Worm (Caenorhabditis elegans): Measurements from ENCODE around the gene F56C3.10.

Gene F56C3.10

DNA sequence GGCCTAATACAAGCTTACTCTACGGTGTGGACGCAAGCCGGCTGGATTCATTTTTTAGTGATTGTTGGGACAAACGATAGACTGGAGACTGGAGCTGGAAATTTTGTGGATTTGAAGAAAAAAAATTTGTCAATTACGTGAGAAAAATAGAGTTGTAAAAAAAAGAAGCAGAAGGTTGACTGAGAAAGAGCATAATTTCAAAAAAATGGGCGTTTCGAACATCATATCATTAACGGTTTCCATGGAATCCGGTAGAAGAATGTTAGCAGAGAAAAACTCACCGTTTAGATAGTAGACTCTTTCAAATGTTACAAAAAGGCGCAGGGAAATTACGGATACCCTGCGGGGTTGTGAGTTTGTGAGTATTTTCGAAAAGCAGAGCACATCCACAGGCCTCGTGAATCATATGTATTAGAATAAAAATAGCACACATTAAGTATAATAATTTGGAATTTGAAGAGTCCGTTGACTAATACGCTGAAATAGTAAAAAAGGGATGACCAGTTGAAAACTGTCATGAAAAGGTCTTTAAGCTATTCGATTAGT lies 10.7 kb downstream of the F56C3.10 start, which contains the start of gene F56C3.7 (continued):
- TF ChIP-seq daf-16 (GFP tag; optimal IDR thresholded peaks at IDR 0.05) (no peak), daf-16 (tag; optimal IDR thresholded peaks at IDR 0.05) (no peak)

DNA sequence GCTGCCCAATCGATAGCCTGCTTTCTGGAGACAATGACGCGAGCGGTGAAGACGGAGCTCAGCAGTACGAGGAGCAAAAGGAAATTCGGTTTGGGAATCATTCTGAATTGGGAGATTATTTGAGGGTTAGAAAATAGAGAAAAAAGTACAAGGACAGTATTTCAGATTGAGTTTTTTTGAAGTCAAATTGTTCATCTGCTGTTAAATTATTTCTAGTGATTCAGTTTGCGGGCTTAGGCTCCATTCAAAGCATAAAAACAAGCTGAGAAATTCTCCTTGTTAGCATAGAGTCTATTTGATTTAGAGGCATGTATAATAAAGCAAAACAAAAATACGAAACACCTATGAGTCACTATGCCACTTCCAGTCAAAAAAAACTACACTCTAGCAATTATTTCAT lies 14.0 kb downstream of the F56C3.10 start, which contains the start of gene dgn-2:
TSS of gene dgn-2 (minus strand) at position 101 of the 400 bp plus-strand sequence.
- TF ChIP-seq ztf-7 (tag; optimal IDR thresholded peaks at IDR 0.05), result no peak
- TF ChIP-seq lin-39 (tag; optimal IDR thresholded peaks at IDR 0.05), result no peak
- no peak for TF ChIP-seq tag-97 (GFP tag; IDR thresholded peaks at IDR 0.05)
- no peak for TF ChIP-seq nhr-25 (tag; optimal IDR thresholded peaks at IDR 0.05; ENCODE audit: borderline replicate concordance, insufficient read depth)
- TF ChIP-seq daf-19 (GFP tag; conservative IDR thresholded peaks at IDR 0.05), result no peak
- no peak for TF ChIP-seq F26F4.8 (GFP tag; conservative IDR thresholded peaks at IDR 0.05)
- no peak for TF ChIP-seq D1046.2 (GFP tag; IDR thresholded peaks at IDR 0.05)
- no peak for TF ChIP-seq saeg-2 (GFP tag; IDR thresholded peaks at IDR 0.05)
- TF ChIP-seq unc-39 (tag; optimal IDR thresholded peaks at IDR 0.05), result no peak
- no peak for TF ChIP-seq pha-4 (GFP tag; IDR thresholded peaks at IDR 0.05)
- no peak for TF ChIP-seq pha-4 (tag; optimal IDR thresholded peaks at IDR 0.05)
- TF ChIP-seq daf-16 (GFP tag; optimal IDR thresholded peaks at IDR 0.05), result no peak
- TF ChIP-seq daf-16 (tag; optimal IDR thresholded peaks at IDR 0.05), result no peak

DNA sequence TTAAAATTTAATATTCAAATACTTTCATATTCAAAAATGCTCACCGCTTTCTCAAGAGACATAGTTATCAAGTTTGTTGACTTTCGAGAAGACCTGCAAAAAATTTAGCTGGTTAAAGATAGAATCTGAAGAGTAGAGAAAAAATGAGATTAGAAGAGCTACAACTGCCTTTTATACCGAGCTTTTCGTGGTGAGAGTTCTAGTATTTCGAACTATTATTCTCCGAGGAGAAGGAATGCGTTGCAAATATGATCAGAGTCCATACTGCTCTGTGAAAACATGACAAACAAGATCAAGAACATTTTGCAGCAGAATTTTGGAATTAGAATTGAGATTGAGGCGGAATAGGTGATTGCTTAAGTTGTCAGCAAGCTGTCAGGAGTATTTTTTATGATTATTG lies 20.8 kb downstream of the F56C3.10 start, which contains the start of gene F56C3.4:
TSS of gene F56C3.4 (minus strand) at position 101 of the 400 bp plus-strand sequence.
- TF ChIP-seq dmd-6 (GFP tag; IDR thresholded peaks at IDR 0.05) (no peak), aha-1 (tag) (peak; percentile 89)

DNA sequence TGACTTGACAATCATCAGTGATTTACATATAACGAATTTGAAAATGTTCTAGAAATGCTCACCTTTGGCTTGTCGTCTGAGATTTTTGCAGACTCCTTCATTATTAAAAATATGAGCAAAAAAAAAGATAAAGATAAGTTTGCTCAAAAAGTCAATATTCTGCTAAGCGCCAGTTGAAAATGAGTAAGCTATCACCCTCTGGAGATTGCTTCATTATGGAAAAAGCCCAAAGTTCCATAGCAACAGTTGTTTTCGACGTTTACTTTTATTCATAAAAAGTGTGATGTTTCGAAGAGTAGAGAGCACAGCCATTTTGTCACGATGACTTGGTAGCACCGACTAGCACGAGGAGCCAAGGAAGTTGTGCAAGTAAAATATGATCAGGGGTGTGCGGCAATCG lies 23.2 kb downstream of the F56C3.10 start, which contains the start of gene F56C3.3:
TSS of gene F56C3.3 (minus strand) at position 101 of the 400 bp plus-strand sequence.
- no peak for TF ChIP-seq rbr-2 (tag; optimal IDR thresholded peaks at IDR 0.05)

DNA sequence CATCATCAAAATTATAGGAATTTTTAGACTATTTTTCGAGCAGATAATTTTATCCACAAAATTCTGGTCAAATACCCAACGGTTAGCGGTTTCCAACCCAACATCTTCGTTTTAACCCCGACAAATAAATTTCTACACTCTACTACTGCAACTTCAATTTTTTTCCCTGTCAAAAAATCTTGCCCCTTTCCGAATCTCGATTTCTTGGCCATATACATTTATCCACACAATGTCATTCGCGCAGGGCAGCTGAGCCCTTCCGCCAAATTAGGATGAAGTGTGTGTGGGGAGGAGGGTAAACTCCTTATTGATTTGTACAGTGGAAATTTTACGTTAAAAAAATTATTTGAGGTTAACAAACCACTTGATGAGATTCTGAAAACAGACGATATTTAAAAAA lies 36.6 kb downstream of the F56C3.10 start:
- peak; percentile 34 for TF ChIP-seq pqm-1 (tag; optimal IDR thresholded peaks at IDR 0.05)
- TF ChIP-seq T20F7.1 (GFP tag; optimal IDR thresholded peaks at IDR 0.05), result peak; percentile 90
- TF ChIP-seq F44E2.7 (GFP tag; IDR thresholded peaks at IDR 0.05), result no peak
- TF ChIP-seq ceh-62 (tag; optimal IDR thresholded peaks at IDR 0.05), result no peak
- TF ChIP-seq nhr-102 (tag; optimal IDR thresholded peaks at IDR 0.05), result peak; percentile 99
- TF ChIP-seq ztf-7 (tag; optimal IDR thresholded peaks at IDR 0.05), result peak; percentile 94
- TF ChIP-seq set-16 (GFP tag; IDR thresholded peaks at IDR 0.05), result no peak
- TF ChIP-seq ctbp-1 (GFP tag; IDR thresholded peaks at IDR 0.05), result peak; percentile 93
- TF ChIP-seq egl-43 (GFP tag; IDR thresholded peaks at IDR 0.05), result peak; percentile 97
- no peak for TF ChIP-seq lim-7 (GFP tag; IDR thresholded peaks at IDR 0.05)
- TF ChIP-seq F49E8.2 (tag; optimal IDR thresholded peaks at IDR 0.05; ENCODE audit: borderline replicate concordance), result no peak
- peak; percentile 95 for TF ChIP-seq zip-2 (tag; optimal IDR thresholded peaks at IDR 0.05)
- peak; percentile 87 for TF ChIP-seq saeg-2 (GFP tag; IDR thresholded peaks at IDR 0.05)
- peak; percentile 85 for TF ChIP-seq zag-1 (tag; optimal IDR thresholded peaks at IDR 0.05)
- TF ChIP-seq hif-1 (tag; optimal IDR thresholded peaks at IDR 0.05), result peak; percentile 61 to 67
- TF ChIP-seq nhr-111 (GFP tag; optimal IDR thresholded peaks at IDR 0.05), result no peak
- peak; percentile 88 for TF ChIP-seq lin-39 (tag; optimal IDR thresholded peaks at IDR 0.05)
- peak; percentile 95 to 97 for TF ChIP-seq daf-16 (GFP tag; optimal IDR thresholded peaks at IDR 0.05)
- peak; percentile 94 for TF ChIP-seq daf-16 (tag; optimal IDR thresholded peaks at IDR 0.05)
- peak; percentile 100 for TF ChIP-seq hmg-1.1 (GFP tag; IDR thresholded peaks at IDR 0.05)
- TF ChIP-seq madf-5 (GFP tag; IDR thresholded peaks at IDR 0.05), result peak in 1 of 2 experiments; percentile 66; a peak in 1 of 4 replicates
- no peak for TF ChIP-seq gei-8 (GFP tag; optimal IDR thresholded peaks at IDR 0.05)
- TF ChIP-seq ceh-28 (tag; optimal IDR thresholded peaks at IDR 0.05), result peak; percentile 90
- peak; percentile 63 for TF ChIP-seq snpc-4 (tag; optimal IDR thresholded peaks at IDR 0.05)
- TF ChIP-seq lir-3 (tag; optimal IDR thresholded peaks at IDR 0.05), result peak; percentile 78
- peak; percentile 89 for TF ChIP-seq lin-1 (GFP tag; IDR thresholded peaks at IDR 0.05)
- TF ChIP-seq dve-1 (tag; optimal IDR thresholded peaks at IDR 0.05; ENCODE audit: insufficient read depth), result peak; percentile 99
- peak; percentile 95 for TF ChIP-seq ces-1 (GFP tag; optimal IDR thresholded peaks at IDR 0.05)
- no peak for TF ChIP-seq ama-1 (optimal IDR thresholded peaks at IDR 0.05)
- TF ChIP-seq unc-130 (GFP tag; optimal IDR thresholded peaks at IDR 0.05), result no peak
- TF ChIP-seq nhr-25 (tag; optimal IDR thresholded peaks at IDR 0.05; ENCODE audit: borderline replicate concordance, insufficient read depth), result peak; percentile 84
- peak; percentile 86 for TF ChIP-seq hlh-30 (tag; optimal IDR thresholded peaks at IDR 0.05; ENCODE audit: insufficient read depth)

All from whole organism, L4 larva.